Fruit fly (Drosophila melanogaster) whole organism, prepupa: ENCODE data around the gene CG14990.

Source experiments
- CG6854 ChIP-seq: fragments of 200-800 bp; sonication (Bioruptor generic); optimal IDR thresholded peaks from 2 replicates; lab custom pipeline; 2017; ENCODE audit warnings: missing biosample characterization, mild to moderate bottlenecking, missing genetic modification characterization
- Sox15 ChIP-seq: fragments of 200-800 bp; sonication (Bioruptor generic); optimal IDR thresholded peaks from 3 replicates; lab custom pipeline; 2016; ENCODE audit warnings: missing biosample characterization, missing genetic modification characterization

DNA sequence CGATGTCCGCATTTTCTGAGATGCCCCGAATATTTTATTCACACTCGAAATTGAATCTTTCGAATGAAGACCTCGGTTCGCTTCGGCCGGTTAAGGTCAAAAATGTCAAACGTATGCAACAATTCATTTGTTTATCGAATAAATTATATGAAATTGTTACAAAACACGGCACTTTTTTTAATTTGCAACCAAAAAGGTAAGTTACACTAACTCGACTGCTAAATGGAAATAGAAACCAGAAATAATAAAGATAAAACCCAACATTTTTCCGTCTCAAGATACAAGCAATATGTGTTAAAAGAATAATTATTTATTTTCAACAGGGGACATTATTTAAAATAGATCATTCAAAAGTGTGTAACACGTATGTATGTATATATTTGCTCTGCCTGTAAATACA is 21.0 kb downstream of the CG14990 start:
- no peak for TF ChIP-seq Sox15 (GFP tag; lab: Kevin White, UChicago)
- TF ChIP-seq CG6854 (GFP tag; lab: Kevin White, UChicago): no peak
